Worm (Caenorhabditis elegans) whole organism, early embryonic: ENCODE measurements around the gene ddn-3.

ENCODE experiments used
- F13C5.2 ChIP-seq: sonication (generic microtip); optimal IDR thresholded peaks from 2 replicates; lab custom pipeline; 2017; ENCODE audit warnings: mild to moderate bottlenecking, missing genetic modification characterization, inconsistent platforms, missing compliant biosample characterization
- ama-1 ChIP-seq: fragments of 150-350 bp; optimal IDR thresholded peaks from 2 replicates; lab custom pipeline; 2014
- flt-1 ChIP-seq: fragments of 200-800 bp; sonication (Bioruptor generic); IDR thresholded peaks from 2 replicates; pipeline ENCODE4 v1.3.6; 2022; ENCODE audit warnings: missing genetic modification characterization, missing compliant biosample characterization
- hmbx-1 ChIP-seq: sonication (generic microtip); optimal IDR thresholded peaks from 2 replicates; lab custom pipeline; 2016; ENCODE audit warnings: mild to moderate bottlenecking, missing genetic modification characterization, missing compliant biosample characterization
- hmg-4 ChIP-seq: fragments of 200-800 bp; sonication (Bioruptor generic); optimal IDR thresholded peaks from 2 replicates; lab custom pipeline; 2018; ENCODE audit warnings: mild to moderate bottlenecking, missing genetic modification characterization, missing compliant biosample characterization
- pes-1 ChIP-seq: fragments of 200-800 bp; sonication (Bioruptor generic); IDR thresholded peaks from 2 replicates; pipeline ENCODE4 v1.3.6; 2022; ENCODE audit warnings: missing genetic modification reagents, missing genetic modification characterization, missing compliant biosample characterization
- scrt-1 ChIP-seq: fragments of 200-800 bp; sonication (Bioruptor generic); IDR thresholded peaks from 2 replicates; pipeline ENCODE4 v1.3.6; 2022; ENCODE audit warnings: missing genetic modification characterization, missing compliant biosample characterization
- sea-1 ChIP-seq: fragments of 200-800 bp; sonication (Bioruptor generic); conservative IDR thresholded peaks from 2 replicates; pipeline ENCODE4 v1.3.6; 2022; ENCODE audit warnings: missing genetic modification characterization, missing compliant biosample characterization
- tbx-37 ChIP-seq: fragments of 200-800 bp; sonication (Bioruptor generic); conservative IDR thresholded peaks from 2 replicates; pipeline ENCODE4 v1.3.6; 2022; ENCODE audit warnings: missing genetic modification reagents, missing genetic modification characterization, missing compliant biosample characterization

- TF ChIP-seq ama-1 (lab: Kevin White, UChicago) (no peak), scrt-1 (GFP tag; lab: Robert Waterston, UW) (no peak), sea-1 (GFP tag; lab: Robert Waterston, UW) (0 out of 2 replicates have a peak, but pooled peaks have one; percentile 21), tbx-37 (no peak), hmbx-1 (tag; lab: Kevin White, UChicago) (no peak), hmg-4 (GFP tag; lab: Kevin White, UChicago) (peak; percentile 34), pes-1 (GFP tag; lab: Robert Waterston, UW) (no peak), F13C5.2 (tag; lab: Kevin White, UChicago) (peak; percentile 7), flt-1 (GFP tag; lab: Robert Waterston, UW) (no peak)
Observed at ce11 chrV:14350949-14351348, 39.9 kb upstream of the ddn-3 start.
